Worm (Caenorhabditis elegans): ENCODE measurements around the gene ZK662.6.

ZK662.6 gene

DNA sequence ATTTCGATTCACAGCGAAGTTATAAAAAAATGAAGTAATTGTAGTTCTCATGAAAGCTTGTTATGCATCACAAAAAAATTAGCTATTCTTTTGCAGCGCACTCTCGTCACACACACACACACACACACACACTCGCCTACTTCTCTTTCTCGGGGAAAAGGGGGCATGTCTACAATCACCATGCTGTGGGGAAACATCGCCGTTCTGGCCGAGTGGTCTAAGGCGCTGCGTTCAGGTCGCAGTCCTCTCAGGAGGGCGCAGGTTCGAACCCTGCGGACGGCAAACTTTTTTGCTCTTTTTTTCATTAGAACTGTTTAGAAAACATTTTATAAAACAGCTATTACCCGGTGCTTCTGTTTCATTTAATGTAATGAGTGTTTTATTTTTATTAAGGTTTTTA is 23.4 kb downstream of the ZK662.6 start (continued):
- TF ChIP-seq mab-5 (tag; optimal IDR thresholded peaks at IDR 0.05) (no peak), elt-3 (tag; optimal IDR thresholded peaks at IDR 0.05) (no peak), ham-2 (GFP tag; optimal IDR thresholded peaks at IDR 0.05) (peak; percentile 85)

DNA sequence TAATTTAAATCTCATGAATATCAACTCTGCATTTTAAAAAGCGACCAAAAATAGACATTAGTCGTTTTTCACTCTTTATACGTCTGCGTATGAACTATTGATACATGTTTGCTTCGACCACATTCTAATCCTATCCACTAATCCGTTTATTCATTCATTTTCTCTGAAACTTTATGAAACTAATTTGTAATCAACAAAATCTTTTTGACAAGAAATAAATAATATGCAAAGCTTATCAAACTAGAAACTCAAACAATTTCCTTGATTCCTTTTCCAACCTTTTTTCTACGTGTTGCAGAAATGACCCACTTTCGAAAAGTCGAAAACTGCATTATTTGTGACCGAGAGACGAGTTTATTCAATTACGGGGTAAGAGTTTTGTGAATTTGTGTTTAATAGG is 23.9 kb downstream of the ZK662.6 start, which contains the start of gene nhr-255:
Gene nhr-255 (plus strand): TSS at position 301 of the 400 bp plus-strand sequence.
- TF ChIP-seq tbx-8 (GFP tag; optimal IDR thresholded peaks at IDR 0.05) (no peak), nhr-2 (tag; optimal IDR thresholded peaks at IDR 0.05) (no peak), ces-1 (GFP tag; optimal IDR thresholded peaks at IDR 0.05) (peak; percentile 86), ham-2 (GFP tag; optimal IDR thresholded peaks at IDR 0.05) (no peak)

DNA sequence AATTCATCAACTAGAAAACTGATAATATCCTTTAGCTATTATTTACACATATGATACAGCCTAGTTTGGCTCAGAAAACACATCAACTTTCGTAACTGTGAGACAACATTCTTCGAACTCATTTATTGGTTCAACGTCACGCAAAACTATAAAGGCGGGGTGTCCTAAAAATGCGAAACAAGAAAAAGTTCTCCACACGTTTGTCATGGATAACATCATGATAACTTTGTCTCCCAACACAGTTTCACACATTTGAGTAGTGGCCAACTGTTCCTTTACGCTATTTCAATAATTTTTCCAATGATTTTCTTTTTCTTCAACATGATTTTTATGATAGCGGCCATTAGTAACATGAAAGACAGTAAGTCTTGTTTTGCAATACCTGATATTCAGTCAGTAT is 28.3 kb downstream of the ZK662.6 start, which contains the start of gene srxa-9:
Gene srxa-9 (plus strand): TSS at position 301 of the 400 bp plus-strand sequence.
- TF ChIP-seq ces-1 (GFP tag; optimal IDR thresholded peaks at IDR 0.05) (no peak), ceh-43 (GFP tag; optimal IDR thresholded peaks at IDR 0.05) (no peak), hlh-1 (tag; optimal IDR thresholded peaks at IDR 0.05) (no peak), elt-1 (tag; optimal IDR thresholded peaks at IDR 0.05; ENCODE audit: borderline replicate concordance, insufficient read depth) (no peak), blmp-1 (tag; optimal IDR thresholded peaks at IDR 0.05) (no peak), nhr-76 (tag; optimal IDR thresholded peaks at IDR 0.05) (no peak), mep-1 (tag; optimal IDR thresholded peaks at IDR 0.05) (no peak)

DNA sequence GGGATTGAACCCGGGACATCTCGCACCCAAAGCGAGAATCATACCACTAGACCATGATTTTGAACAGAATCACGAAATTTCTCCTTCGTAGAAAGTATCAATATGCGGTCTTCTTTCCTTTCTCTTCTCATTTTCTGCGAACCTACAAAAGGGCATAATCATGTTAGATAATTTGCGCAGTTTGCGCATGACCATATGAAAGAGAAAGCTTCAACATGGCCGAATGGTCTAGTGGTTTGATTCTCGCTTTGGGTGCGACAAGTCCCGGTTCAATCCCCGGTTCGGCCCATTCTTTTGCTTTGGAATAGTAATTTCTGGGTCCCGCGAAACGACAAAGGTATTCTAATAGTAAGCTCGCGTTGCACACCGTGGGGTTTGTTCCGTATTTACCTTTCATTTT is 29.4 kb downstream of the ZK662.6 start:
- TF ChIP-seq cnd-1 (tag; optimal IDR thresholded peaks at IDR 0.05): no peak
- peak; percentile 18 for TF ChIP-seq drap-1 (GFP tag; optimal IDR thresholded peaks at IDR 0.05)

DNA sequence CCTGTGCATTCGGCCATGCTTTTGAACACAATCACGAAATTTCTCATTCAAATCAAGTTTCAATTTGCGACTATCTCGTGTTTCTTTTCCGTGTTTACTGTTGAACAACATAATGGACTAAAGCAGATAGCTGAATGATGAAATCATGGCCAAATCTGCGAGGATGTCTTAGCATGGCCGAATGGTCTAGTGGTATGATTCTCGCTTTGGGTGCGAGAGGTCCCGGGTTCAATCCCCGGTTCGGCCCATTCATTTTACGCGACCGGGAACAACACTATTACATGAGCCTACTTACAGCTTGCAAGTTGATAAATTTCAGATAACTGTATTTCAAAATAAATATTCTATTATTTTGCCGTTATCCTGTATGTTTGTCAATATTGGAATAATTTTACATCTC is 32.8 kb downstream of the ZK662.6 start:
- TF ChIP-seq ceh-83 (GFP tag; optimal IDR thresholded peaks at IDR 0.05): no peak
- TF ChIP-seq pha-4 (tag; optimal IDR thresholded peaks at IDR 0.05): no peak
- no peak for TF ChIP-seq nhr-12 (tag; optimal IDR thresholded peaks at IDR 0.05)
- TF ChIP-seq unc-62 (GFP tag; optimal IDR thresholded peaks at IDR 0.05): no peak
- TF ChIP-seq unc-120 (tag; optimal IDR thresholded peaks at IDR 0.05; ENCODE audit: poor library complexity, severe bottlenecking): no peak
- no peak for TF ChIP-seq snpc-4 (tag; optimal IDR thresholded peaks at IDR 0.05)
- no peak for TF ChIP-seq hlh-1 (tag; optimal IDR thresholded peaks at IDR 0.05)
- no peak for TF ChIP-seq lin-32 (GFP tag; optimal IDR thresholded peaks at IDR 0.05)
- TF ChIP-seq nhr-2 (tag; optimal IDR thresholded peaks at IDR 0.05): no peak

DNA sequence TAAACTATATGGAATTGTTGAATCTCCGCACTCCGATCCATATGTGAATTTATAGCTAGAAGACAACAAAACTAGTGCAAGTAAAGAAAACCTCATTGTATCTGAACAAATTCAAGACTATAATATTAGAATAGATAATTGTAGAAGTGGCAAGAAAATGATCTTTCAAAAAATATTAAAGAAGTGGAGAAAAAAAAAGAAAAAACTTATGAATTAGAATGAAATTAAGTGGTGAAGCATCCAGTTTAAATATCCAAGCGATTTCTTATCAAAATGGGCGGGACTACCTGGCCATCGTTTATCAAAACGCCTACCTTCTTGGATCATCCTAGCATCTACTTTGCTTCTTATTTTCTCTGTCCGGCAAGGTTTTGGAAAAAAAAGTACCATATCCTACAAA is 38.7 kb downstream of the ZK662.6 start, which contains the start of gene wrt-4:
Gene wrt-4 (minus strand): TSS at position 101 of the 400 bp plus-strand sequence.
- TF ChIP-seq elt-1 (tag; optimal IDR thresholded peaks at IDR 0.05; ENCODE audit: borderline replicate concordance, insufficient read depth): no peak
- TF ChIP-seq hlh-1 (tag; optimal IDR thresholded peaks at IDR 0.05): no peak
- TF ChIP-seq lin-32 (GFP tag; optimal IDR thresholded peaks at IDR 0.05): no peak

DNA sequence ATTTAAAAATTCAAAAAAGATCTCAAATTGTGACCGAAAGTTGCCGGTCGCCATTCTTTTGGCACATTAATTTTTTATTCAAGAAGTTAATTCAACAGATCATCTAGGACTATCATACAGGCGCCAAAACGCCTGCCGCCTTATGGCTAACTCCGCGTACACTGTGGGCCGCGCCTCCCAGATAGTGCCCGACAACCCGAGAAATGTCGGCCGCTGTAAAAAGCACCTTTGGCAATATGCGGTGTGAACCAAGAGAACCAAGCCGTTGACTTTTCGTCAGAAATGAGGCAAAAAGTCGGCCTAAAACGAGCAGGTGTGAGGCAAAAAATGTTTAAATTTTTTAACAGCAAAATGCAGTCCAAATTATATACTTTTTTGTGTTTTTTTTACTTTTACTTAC is 40.8 kb downstream of the ZK662.6 start:
- no peak for TF ChIP-seq flh-1 (GFP tag; optimal IDR thresholded peaks at IDR 0.05)

DNA sequence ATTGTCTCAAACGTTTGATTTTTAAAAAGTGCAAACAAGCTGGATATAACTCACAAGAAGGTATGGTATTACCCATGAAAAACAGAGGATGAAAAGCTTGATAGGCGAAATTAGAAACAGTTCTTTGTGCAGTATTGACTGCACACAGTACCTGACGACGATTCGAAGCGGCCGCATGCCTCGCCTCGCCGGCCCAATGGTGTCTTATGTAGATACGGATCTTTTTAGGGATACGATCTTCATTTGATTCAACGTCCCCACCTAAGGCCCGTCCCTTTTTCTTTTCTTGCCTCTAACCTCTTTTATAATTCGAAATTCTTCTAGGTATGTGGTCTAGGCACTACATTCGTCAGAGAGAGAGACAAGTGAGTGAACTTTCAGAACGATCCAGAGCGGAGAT is 47.7 kb downstream of the ZK662.6 start, which contains the start of gene bus-17:
Gene bus-17 (minus strand): TSS at position 208 of the 400 bp plus-strand sequence.
- no peak for TF ChIP-seq unc-62 (GFP tag; optimal IDR thresholded peaks at IDR 0.05)
- TF ChIP-seq lsy-2 (tag; optimal IDR thresholded peaks at IDR 0.05): no peak
- TF ChIP-seq elt-1 (tag; optimal IDR thresholded peaks at IDR 0.05; ENCODE audit: borderline replicate concordance, insufficient read depth): peak; percentile 73

DNA sequence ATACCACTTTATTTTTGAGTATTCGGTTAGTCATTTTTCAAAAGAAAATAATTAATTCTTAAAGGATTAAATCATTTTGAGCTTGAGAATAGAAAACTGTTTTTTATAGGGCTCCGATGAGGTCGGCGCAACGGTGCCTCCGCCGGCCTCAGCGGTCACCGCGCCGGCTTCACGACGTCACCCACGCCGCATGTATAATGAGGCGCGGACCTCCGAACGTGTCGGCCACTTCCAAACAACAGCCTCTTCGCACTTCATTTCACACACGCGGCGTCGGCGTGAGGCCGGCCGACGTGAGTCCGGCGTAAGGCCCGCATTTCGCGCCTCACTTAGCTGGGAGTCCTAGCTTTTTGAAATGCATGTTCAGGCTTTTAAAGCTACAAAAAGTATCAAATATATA is 48.4 kb downstream of the ZK662.6 start:
- TF ChIP-seq nhr-237 (tag; optimal IDR thresholded peaks at IDR 0.05): no peak
- TF ChIP-seq tbx-8 (GFP tag; optimal IDR thresholded peaks at IDR 0.05): no peak
- no peak for TF ChIP-seq unc-39 (tag; optimal IDR thresholded peaks at IDR 0.05)
- TF ChIP-seq ceh-83 (GFP tag; optimal IDR thresholded peaks at IDR 0.05): no peak
- TF ChIP-seq ham-2 (GFP tag; optimal IDR thresholded peaks at IDR 0.05): no peak
- no peak for TF ChIP-seq blmp-1 (tag; optimal IDR thresholded peaks at IDR 0.05)
- TF ChIP-seq cnd-1 (tag; optimal IDR thresholded peaks at IDR 0.05): no peak
- TF ChIP-seq nhr-2 (tag; optimal IDR thresholded peaks at IDR 0.05): no peak
- TF ChIP-seq lin-32 (GFP tag; optimal IDR thresholded peaks at IDR 0.05): no peak
- TF ChIP-seq lin-13 (tag; optimal IDR thresholded peaks at IDR 0.05): no peak
- no peak for TF ChIP-seq elt-3 (tag; optimal IDR thresholded peaks at IDR 0.05)
- TF ChIP-seq lsy-2 (tag; optimal IDR thresholded peaks at IDR 0.05): no peak
- TF ChIP-seq M03D4.4 (tag; optimal IDR thresholded peaks at IDR 0.05): no peak
- no peak for TF ChIP-seq sptf-1 (tag; optimal IDR thresholded peaks at IDR 0.05)
- no peak for TF ChIP-seq unc-120 (tag; optimal IDR thresholded peaks at IDR 0.05; ENCODE audit: poor library complexity, severe bottlenecking)
- TF ChIP-seq mab-5 (tag; optimal IDR thresholded peaks at IDR 0.05): no peak

Data from whole organism, mixed stage, embryonic.